Fruit fly (Drosophila melanogaster) S2 (cell line): ENCODE data around the gene Sec8.

Source experiments
- CG8478 ChIP-seq: fragments of >200 bp; optimal IDR thresholded peaks from 2 replicates; lab custom pipeline; 2018
- CTCF ChIP-seq, 2 experiments: fragments of >200 bp; optimal IDR thresholded peaks; 2 replicates each; lab custom pipeline; 2018

The Sec8 gene

DNA sequence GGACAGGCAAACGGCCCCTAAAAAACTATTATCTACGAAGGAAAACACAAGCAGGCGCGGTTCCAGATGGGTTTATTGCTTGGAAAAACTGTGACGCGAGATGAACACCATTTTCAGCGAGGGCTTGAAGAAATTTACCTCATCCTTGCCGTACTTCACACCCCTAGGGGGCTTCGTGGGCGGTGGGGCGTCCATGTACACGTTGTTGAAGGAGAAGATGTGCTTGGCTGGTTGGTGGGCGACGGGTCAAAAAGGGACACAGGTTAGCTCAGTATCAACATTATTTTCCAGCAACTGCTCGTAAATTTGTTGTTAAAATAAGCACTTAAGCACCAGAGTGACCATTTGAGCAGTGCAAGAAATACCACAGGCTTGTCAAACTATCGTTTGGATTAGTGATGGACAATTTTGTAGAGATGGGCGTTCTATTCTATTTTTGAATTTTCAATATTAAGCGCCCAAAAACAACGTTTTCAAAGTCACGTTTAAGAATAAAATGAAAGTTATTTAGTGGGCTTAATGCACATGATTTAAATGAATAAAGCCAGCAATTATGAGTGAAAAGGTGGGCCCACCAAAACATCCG is at the start of gene Sec8:
Sec8 (minus strand) TSS at position 374 of the 586 bp plus-strand sequence.
- TF ChIP-seq CTCF (optimal IDR thresholded peaks at IDR 0.05; lab: Kevin White, UChicago) (no peak), CG8478 (lab: Kevin White, UChicago) (no peak)

DNA sequence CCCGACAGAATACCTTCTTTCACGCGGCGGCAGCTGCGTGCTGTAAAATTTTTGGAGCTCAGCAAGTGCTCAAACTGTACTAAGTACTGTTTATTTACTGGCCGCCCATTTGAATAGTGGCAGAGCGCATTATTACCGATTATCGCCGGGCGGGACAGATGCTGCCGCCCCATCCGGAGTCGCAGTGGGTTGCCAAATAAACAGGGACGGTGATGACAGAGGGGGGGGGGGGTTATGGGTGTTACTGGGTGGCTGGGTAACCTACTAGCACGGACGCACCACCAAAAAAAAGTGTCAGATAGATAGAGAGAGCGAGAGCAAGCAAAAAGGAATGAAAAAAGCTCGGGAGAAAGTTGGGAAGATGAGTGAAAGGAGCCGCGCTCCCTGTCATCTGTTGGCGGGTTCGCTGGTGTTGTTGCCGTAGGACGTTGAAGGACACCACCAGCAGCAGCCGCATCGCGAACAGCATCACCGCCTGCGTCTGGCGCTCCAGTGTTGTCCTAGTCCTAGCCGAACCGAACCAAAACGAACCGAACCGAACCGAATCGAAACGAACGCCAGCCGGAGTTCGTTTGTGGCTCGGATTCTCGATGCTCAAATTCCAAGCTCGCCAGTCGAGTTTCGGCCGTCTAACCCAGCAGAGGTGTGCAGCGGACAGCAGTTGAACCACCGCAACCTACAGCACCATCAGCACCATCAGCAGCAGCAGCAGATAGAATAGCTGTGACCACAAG is 43.1 kb upstream of the Sec8 start, which contains the start of gene CG11000:
CG11000 (plus strand) TSS at position 626 of the 734 bp plus-strand sequence.
- no peak for TF ChIP-seq CTCF (optimal IDR thresholded peaks at IDR 0.05; lab: Kevin White, UChicago)
- no peak for TF ChIP-seq CG8478 (lab: Kevin White, UChicago)

DNA sequence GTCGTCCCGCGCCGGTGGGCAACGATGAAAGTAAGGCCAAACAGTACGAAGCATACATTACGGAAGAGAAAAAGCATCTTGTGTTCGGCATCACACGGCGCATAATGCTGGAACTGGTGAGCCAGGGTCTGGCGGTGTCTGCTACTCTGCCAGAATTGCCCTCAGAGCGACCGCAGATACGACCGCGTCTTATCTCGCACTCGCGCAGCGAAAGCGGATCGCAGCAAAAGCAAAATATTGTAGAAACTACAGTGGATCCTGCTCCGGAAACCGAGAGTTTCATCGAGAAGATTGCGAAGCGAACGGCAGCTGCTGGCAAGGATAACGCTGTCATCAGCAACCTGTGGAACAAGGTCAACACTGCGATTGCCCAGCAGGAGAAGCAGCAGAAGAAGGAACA is 38.9 kb upstream of the Sec8 start:
- TF ChIP-seq CG8478 (lab: Kevin White, UChicago) = no peak
- no peak for TF ChIP-seq CTCF (optimal IDR thresholded peaks at IDR 0.05; lab: Kevin White, UChicago)

DNA sequence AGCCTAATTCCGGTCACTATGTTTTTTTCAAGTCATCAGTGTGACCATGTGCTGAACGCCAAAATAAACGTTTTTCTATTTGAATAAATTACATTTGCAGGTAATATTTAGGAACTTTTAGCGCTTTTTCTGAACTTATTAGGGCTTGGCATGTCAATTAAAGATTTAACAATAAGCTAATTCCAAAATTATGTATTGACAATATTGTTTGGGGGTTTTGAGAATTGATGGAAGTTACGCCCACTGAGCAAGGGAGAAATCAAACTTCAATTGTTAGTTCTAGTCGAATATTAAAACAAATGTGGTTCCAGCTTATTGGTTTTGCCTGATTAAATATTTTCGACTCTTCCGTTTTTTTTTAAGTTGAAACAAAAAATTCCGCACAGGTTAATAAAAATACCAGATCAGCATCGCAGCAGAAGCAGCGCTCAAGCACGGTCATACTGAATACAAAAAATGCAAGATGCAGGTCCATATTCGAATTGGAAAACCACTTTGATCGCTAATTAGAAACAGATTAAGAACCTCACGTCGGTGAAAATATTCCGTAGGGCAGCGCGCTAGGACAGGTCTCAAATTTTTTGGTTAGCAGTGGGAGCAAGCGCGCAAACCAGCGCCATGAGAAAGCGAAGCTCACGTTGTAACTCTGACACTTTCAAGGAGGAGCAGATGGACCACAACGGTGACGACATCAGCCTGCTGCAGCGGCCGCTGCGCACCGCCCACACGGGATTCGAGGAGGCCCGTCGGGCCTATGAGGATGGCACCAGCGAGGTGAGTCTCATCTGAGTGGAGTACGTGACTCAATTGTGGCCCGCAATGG is 35.7 kb upstream of the Sec8 start, which contains the start of the genes PSMG1 and CG10979:
PSMG1 (minus strand) TSS at position 51 of the 823 bp plus-strand sequence.
CG10979 (plus strand) TSS at position 439 of the 823 bp plus-strand sequence.
- TF ChIP-seq CG8478 (lab: Kevin White, UChicago) = no peak
- no peak for TF ChIP-seq CTCF (optimal IDR thresholded peaks at IDR 0.05; lab: Kevin White, UChicago)

DNA sequence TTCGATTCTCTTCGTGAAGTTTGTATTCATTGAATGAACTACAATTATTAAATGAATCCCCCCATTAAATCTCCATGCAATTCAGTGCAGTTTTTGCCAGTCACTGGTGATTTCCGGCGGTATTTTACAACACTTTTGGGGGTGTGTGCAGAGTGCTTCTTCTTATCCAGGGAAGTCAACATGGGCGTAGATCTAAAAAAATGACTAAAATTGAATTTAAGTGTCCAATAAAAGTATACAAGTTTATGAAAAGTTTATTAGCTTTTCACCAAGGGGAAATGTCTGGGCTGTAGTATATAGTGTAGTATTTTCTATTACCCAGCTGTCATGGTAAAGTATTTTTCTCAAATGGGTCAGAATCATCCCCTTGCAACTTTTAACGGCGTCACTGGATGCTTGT is 32.7 kb upstream of the Sec8 start, which contains the start of gene Hpf1:
Hpf1 (plus strand) TSS at position 383 of the 400 bp plus-strand sequence.
- TF ChIP-seq CG8478 (lab: Kevin White, UChicago) (no peak), CTCF (optimal IDR thresholded peaks at IDR 0.05; lab: Kevin White, UChicago) (no peak)

DNA sequence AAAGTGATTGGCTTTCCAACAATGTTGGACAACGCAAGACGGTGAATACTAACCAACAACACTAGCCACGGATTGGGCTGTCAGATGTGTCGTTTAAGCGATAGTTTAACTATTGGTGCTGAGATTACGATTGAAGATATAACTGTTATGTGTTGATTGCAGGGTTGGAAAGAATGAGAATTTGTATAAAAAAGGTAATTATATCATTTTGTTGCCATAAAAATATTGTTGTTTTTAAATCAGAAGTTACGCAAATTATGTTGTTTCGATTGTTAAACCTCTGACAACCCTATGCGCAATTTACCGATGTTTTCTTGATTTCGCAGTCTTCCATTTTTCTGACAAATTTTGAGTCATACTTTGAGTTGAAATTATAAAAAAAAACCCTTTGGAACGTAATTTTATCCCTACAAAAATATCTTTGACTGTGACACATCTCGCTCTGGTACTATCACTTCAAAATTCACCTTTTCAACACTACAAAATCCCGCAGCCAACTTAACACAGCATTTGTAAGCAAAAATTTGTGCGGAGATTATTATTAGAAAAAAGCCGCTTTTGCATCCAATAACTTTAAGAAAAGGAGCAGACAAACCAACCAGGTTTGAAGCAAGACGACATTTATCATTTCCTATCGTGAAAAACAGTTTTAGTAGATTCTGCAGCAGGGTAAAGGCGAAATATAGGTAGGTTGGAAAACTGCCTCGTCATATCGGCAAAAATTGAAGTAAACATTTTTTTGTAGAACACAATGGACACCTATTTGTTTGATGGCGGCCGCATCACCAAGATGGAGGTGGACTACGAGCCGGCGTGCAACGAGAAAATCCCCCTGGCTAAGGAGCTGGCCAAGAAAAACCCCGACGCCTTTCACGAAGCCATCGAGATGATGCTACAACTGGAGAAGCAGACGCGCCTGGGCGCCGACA is 30.5 kb upstream of the Sec8 start, which contains the start of the genes Hat1 and Rpn5:
Hat1 (minus strand) TSS at position 360 of the 929 bp plus-strand sequence.
Rpn5 (plus strand) TSS at position 469 of the 929 bp plus-strand sequence.
- TF ChIP-seq CTCF (optimal IDR thresholded peaks at IDR 0.05; lab: Kevin White, UChicago) (no peak), CG8478 (lab: Kevin White, UChicago) (no peak)

DNA sequence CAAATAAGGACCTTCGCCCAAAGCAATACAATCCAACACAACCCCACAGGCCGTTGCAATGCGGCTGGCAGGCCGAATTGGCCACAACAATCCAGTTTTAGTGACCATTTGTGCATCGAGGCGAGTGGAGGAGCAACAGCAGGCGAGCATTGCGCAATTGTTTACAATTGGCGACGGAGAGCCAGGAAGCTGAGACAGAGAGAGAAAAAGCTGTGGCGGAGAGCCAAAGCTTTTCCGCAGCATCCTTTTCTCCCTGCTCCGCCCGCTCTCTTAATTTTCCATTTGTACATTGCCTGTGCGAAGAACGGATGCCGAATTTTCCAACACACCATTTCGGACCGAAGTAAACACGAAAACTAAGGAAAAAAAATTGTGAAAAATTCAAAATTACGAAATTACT is 22.7 kb upstream of the Sec8 start, which contains the start of gene kat-60L1:
kat-60L1 (plus strand) TSS at position 301 of the 400 bp plus-strand sequence.
- TF ChIP-seq CG8478 (lab: Kevin White, UChicago) (no peak), CTCF (optimal IDR thresholded peaks at IDR 0.05; lab: Kevin White, UChicago) (no peak)

DNA sequence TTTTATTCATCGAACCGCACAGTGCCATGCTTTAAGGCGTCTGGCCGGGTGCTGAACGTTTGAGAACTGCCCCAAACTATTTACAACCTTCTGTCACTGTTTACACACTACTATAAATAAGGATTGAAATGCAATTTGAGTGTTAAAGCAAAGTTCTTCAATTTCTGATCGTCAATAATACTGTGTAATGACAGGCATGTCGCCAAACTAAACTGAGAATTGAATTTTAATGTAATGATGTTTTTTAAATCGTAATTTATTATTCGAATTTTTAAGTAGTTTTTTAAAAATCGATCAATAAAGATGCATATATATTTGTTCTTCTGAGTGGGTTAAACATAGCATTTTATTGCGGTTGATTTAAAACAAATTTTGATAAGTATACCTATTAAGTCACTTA is 22.2 kb upstream of the Sec8 start, which contains the start of gene CG2082:
CG2082 (minus strand) TSS at position 101 of the 400 bp plus-strand sequence.
- TF ChIP-seq CG8478 (lab: Kevin White, UChicago) = no peak
- no peak for TF ChIP-seq CTCF (optimal IDR thresholded peaks at IDR 0.05; lab: Kevin White, UChicago)

DNA sequence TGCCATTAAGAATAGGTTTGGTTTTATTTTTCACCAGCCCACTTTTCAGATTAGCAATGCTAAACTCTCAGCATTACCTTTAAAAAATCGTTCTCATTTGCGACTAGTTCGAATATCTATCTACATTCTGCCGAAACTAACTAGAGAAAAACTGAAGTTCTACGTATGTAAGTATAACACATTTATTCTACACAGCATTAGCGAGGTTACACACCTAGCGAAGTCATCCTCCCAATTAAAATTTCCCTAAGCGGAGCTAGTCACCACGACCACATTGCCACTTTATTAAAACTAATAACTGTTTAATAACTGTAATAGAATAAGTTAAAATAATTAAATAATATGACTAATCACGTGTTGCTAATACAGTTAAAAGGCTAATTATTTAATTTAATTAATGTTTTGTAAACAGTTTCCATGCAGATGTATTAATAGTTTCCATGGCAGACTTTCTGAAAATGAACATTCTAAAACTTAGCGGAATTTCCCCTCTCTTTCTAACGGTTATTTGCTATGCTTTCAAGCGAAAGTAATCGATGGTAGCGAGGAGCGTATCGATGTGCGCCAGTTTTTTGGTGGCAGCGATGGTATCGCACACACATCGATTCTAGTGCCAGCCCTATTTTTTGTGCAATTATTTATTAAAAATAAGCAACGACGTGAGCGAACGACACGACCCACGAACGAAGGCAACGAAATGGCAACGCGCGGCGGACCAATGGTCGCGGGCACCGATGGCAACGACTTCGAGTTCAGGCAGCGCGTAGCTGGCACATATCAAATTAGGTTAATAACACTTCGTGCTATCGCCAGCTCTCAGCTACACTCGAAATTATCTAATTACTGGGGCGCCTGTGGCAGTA is 20.2 kb upstream of the Sec8 start, which contains the start of gene jagn:
jagn (plus strand) TSS at position 585 of the 863 bp plus-strand sequence.
- no peak for TF ChIP-seq CG8478 (lab: Kevin White, UChicago)
- TF ChIP-seq CTCF (optimal IDR thresholded peaks at IDR 0.05; lab: Kevin White, UChicago) = peak; percentile 63 to 77

DNA sequence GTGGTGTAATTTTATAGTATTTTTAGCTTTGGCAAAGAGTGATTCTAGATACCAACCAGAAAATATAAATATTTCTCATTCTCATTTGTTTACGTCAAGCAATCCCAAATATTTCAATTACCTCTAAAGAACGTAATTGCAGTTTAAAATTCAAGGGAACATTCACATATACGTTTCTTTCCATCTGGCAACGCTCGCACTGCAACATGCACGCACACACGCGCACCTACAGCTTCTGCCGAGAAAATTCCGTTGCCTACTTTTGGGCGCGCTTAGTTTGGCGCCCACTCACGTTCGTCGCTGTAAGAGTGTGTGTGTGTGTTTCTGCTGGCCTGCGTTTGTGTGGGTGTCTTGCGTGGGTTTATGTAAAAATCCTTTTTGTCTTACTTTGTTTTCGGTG is 13.6 kb upstream of the Sec8 start:
- TF ChIP-seq CG8478 (lab: Kevin White, UChicago) = no peak
- peak; percentile 29 to 47 for TF ChIP-seq CTCF (optimal IDR thresholded peaks at IDR 0.05; lab: Kevin White, UChicago)

DNA sequence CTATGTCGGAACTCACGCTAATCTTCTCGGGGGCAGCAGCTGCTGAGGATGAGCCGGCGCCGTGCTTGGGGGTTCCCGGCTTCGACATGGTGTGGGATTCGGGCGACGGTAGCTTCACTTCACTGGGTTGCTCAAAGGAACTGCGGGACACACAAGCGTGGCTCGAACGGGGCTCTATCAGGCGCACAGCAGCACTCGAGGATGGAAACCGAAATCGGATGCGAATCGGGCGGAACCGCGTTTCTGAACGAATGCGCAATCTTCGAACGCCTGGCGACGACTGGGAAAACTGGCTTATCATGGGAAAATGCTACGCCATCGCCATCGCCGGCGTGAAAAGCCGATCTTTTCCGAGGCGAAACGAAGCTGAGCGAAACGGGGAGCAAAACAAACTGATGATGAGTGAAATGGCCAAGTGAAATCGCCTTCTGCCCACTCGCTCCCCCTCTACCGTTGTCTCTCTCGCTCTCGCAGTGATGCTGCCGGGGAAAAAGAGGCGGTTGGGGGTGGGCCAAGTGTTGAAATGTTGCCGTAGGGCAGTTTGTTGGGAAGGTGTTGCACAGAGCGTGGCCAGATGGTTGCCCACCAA is 12.9 kb upstream of the Sec8 start:
- no peak for TF ChIP-seq CG8478 (lab: Kevin White, UChicago)

DNA sequence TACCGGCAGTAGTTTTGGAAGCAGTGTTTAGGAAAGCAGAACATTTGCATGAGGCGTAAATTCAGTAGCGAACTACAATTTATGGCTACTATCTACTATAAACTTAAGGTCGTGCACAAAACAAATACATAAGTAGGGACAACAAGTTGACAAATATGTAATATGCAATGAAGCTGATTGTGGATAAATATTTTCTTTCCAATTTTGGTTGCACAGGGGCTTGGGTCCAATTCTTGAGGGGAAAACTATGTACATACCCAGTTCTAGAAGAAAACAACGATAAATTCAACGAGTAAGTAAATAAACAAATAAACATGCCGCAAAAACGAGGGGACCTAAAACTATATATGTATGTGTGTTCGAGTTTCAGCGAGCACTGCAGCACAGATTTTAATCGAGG is 2.2 kb upstream of the Sec8 start:
- TF ChIP-seq CTCF (optimal IDR thresholded peaks at IDR 0.05; lab: Kevin White, UChicago) = no peak
- no peak for TF ChIP-seq CG8478 (lab: Kevin White, UChicago)
